Fruit fly (Drosophila melanogaster) whole organism, embryonic: ENCODE results near the gene CG44437.

Source experiments
- Adf1 ChIP-seq: fragments of 200-800 bp; sonication (Bioruptor generic); IDR thresholded peaks from 2 replicates; pipeline ENCODE4 v1.3.6; 2022; ENCODE audit warnings: missing biosample characterization, missing genetic modification characterization
- Atf6 ChIP-seq: fragments of 200-800 bp; sonication (Bioruptor generic); IDR thresholded peaks from 2 replicates; pipeline ENCODE4 v1.3.6; 2022; ENCODE audit warnings: missing biosample characterization, missing genetic modification characterization
- BEAF-32 ChIP-seq: fragments of 200-800 bp; sonication (Bioruptor generic); optimal IDR thresholded peaks from 3 replicates; lab custom pipeline; 2017; ENCODE audit warnings: missing biosample characterization, missing genetic modification characterization, mild to moderate bottlenecking, moderate library complexity, missing genetic modification reagents
- Bgb ChIP-seq: fragments of 200-800 bp; sonication (Bioruptor generic); IDR thresholded peaks from 2 replicates; pipeline ENCODE4 v1.3.6; 2022; ENCODE audit warnings: missing biosample characterization, missing genetic modification characterization; ENCODE audit not compliant: partially characterized antibody
- CG11247 ChIP-seq: fragments of 200-800 bp; sonication (Bioruptor generic); IDR thresholded peaks from 2 replicates; pipeline ENCODE4 v1.3.6; 2022; ENCODE audit warnings: missing biosample characterization, missing genetic modification characterization
- CG11696 ChIP-seq: fragments of 200-800 bp; sonication (Bioruptor generic); IDR thresholded peaks from 2 replicates; pipeline ENCODE4 v1.3.6; 2022; ENCODE audit warnings: missing biosample characterization, missing genetic modification characterization
- CG13287 ChIP-seq: fragments of 200-800 bp; sonication (Bioruptor generic); IDR thresholded peaks from 2 replicates; pipeline ENCODE4 v1.3.6; 2022; ENCODE audit warnings: missing biosample characterization, missing genetic modification characterization; ENCODE audit not compliant: partially characterized antibody
- CG15479 ChIP-seq: fragments of 200-800 bp; sonication (Bioruptor generic); optimal IDR thresholded peaks from 3 replicates; lab custom pipeline; 2019; ENCODE audit warnings: missing biosample characterization, mild to moderate bottlenecking, missing genetic modification characterization, moderate library complexity
- CG15696 ChIP-seq: fragments of 200-800 bp; sonication (Bioruptor generic); optimal IDR thresholded peaks from 2 replicates; lab custom pipeline; 2019; ENCODE audit warnings: missing biosample characterization, mild to moderate bottlenecking, missing genetic modification characterization, moderate library complexity
- CG16779 ChIP-seq: fragments of 200-800 bp; sonication (Bioruptor generic); IDR thresholded peaks from 2 replicates; pipeline ENCODE4 v1.3.6; 2022; ENCODE audit warnings: missing biosample characterization, missing genetic modification characterization
- CG17802 ChIP-seq: fragments of 200-800 bp; sonication (Bioruptor generic); optimal IDR thresholded peaks from 2 replicates; lab custom pipeline; 2018; ENCODE audit warnings: missing biosample characterization, mild to moderate bottlenecking, missing genetic modification characterization, moderate library complexity
- CG3163 ChIP-seq: fragments of 200-800 bp; sonication (Bioruptor generic); optimal IDR thresholded peaks from 3 replicates; lab custom pipeline; 2016; ENCODE audit warnings: missing biosample characterization, missing genetic modification characterization
- CG32767 ChIP-seq: fragments of 200-800 bp; sonication (Bioruptor generic); IDR thresholded peaks from 2 replicates; pipeline ENCODE4 v1.3.6; 2022; ENCODE audit warnings: missing biosample characterization, missing genetic modification characterization
- CG33557 ChIP-seq: fragments of 200-800 bp; sonication (Bioruptor generic); optimal IDR thresholded peaks from 2 replicates; lab custom pipeline; 2019; ENCODE audit warnings: missing biosample characterization, mild to moderate bottlenecking, missing genetic modification characterization, moderate library complexity
- CG4854 ChIP-seq: fragments of 200-800 bp; sonication (Bioruptor generic); optimal IDR thresholded peaks from 2 replicates; lab custom pipeline; 2016; ENCODE audit warnings: missing biosample characterization, missing genetic modification characterization, inconsistent platforms
- CG6765 ChIP-seq: fragments of 200-800 bp; sonication (Bioruptor generic); optimal IDR thresholded peaks from 3 replicates; lab custom pipeline; 2017; ENCODE audit warnings: missing biosample characterization, mild to moderate bottlenecking, missing genetic modification characterization
- CG8290 ChIP-seq, 3 experiments: fragments of 200-800 bp; sonication (Bioruptor generic); optimal IDR thresholded peaks; 2 replicates each; lab custom pipeline; 2016 to 2019; ENCODE audit warnings: missing biosample characterization in 3 of 3, missing genetic modification characterization in 3 of 3, mild to moderate bottlenecking in 2 of 3, moderate library complexity in 1 of 3
- D19B ChIP-seq: fragments of 200-800 bp; sonication (Bioruptor generic); optimal IDR thresholded peaks from 2 replicates; lab custom pipeline; 2017; ENCODE audit warnings: missing biosample characterization, mild to moderate bottlenecking, missing genetic modification characterization
- Deaf1 ChIP-seq: fragments of 200-800 bp; optimal IDR thresholded peaks from 3 replicates; lab custom pipeline; 2019; ENCODE audit warnings: missing biosample characterization, mild to moderate bottlenecking, missing genetic modification characterization, moderate library complexity
- Dfd ChIP-seq, 2 experiments: fragments of >200 bp; optimal IDR thresholded peaks; 2 replicates each; lab custom pipeline; 2017; ENCODE audit warnings: missing biosample characterization in 2 of 2, missing genetic modification characterization in 2 of 2
- Dp ChIP-seq: fragments of 200-800 bp; sonication (Bioruptor generic); optimal IDR thresholded peaks from 2 replicates; lab custom pipeline; 2018; ENCODE audit warnings: missing biosample characterization, mild to moderate bottlenecking, missing genetic modification characterization, moderate library complexity
- Dref ChIP-seq: fragments of 200-800 bp; sonication (Bioruptor generic); IDR thresholded peaks from 2 replicates; pipeline ENCODE4 v1.3.6; 2022; ENCODE audit warnings: missing biosample characterization, missing genetic modification characterization
- E2f1 ChIP-seq: fragments of 200-800 bp; sonication (Bioruptor generic); IDR thresholded peaks from 2 replicates; pipeline ENCODE4 v1.3.6; 2022; ENCODE audit warnings: missing biosample characterization, missing genetic modification characterization
- Gsc ChIP-seq: fragments of 200-800 bp; sonication (Bioruptor generic); IDR thresholded peaks from 2 replicates; pipeline ENCODE4 v1.3.6; 2022; ENCODE audit warnings: missing biosample characterization, missing genetic modification characterization
- Hmr ChIP-seq: fragments of 200-800 bp; sonication (Bioruptor generic); optimal IDR thresholded peaks from 3 replicates; lab custom pipeline; 2017; ENCODE audit warnings: mild to moderate bottlenecking, missing biosample characterization, missing genetic modification reagents, missing genetic modification characterization
- Hmx ChIP-seq: fragments of 200-800 bp; sonication (Bioruptor generic); optimal IDR thresholded peaks from 2 replicates; lab custom pipeline; 2016; ENCODE audit warnings: missing biosample characterization, missing genetic modification characterization
- MBD-R2 ChIP-seq: fragments of 200-800 bp; sonication (Bioruptor generic); IDR thresholded peaks from 2 replicates; pipeline ENCODE4 v1.3.6; 2022; ENCODE audit warnings: missing biosample characterization, missing genetic modification characterization
- Mad ChIP-seq: fragments of 200-800 bp; sonication (Bioruptor generic); optimal IDR thresholded peaks from 2 replicates; lab custom pipeline; 2016; ENCODE audit warnings: missing biosample characterization, missing genetic modification characterization
- Neu2 ChIP-seq: fragments of 200-800 bp; sonication (Bioruptor generic); optimal IDR thresholded peaks from 3 replicates; lab custom pipeline; 2016; ENCODE audit warnings: missing biosample characterization, missing genetic modification characterization, borderline replicate concordance
- Oli ChIP-seq: fragments of 200-800 bp; sonication (Bioruptor generic); optimal IDR thresholded peaks from 2 replicates; lab custom pipeline; 2018; ENCODE audit warnings: missing biosample characterization, mild to moderate bottlenecking, missing genetic modification characterization, moderate library complexity
- Opbp ChIP-seq: fragments of 200-800 bp; sonication (Bioruptor generic); IDR thresholded peaks from 3 replicates; pipeline ENCODE4 v1.3.6; 2022; ENCODE audit warnings: missing biosample characterization, missing genetic modification characterization; ENCODE audit not compliant: partially characterized antibody
- Ravus ChIP-seq: fragments of 200-800 bp; sonication (Bioruptor generic); IDR thresholded peaks from 2 replicates; pipeline ENCODE4 v1.3.6; 2022; ENCODE audit warnings: missing biosample characterization, missing genetic modification characterization
- Side ChIP-seq: fragments of 200-800 bp; sonication (Bioruptor generic); optimal IDR thresholded peaks from 2 replicates; lab custom pipeline; 2016; ENCODE audit warnings: missing biosample characterization, missing genetic modification characterization
- Sry-δ ChIP-seq: fragments of 200-800 bp; sonication (Bioruptor generic); optimal IDR thresholded peaks from 2 replicates; lab custom pipeline; 2016; ENCODE audit warnings: missing biosample characterization, missing genetic modification characterization
- Tbp ChIP-seq: fragments of >200 bp; optimal IDR thresholded peaks from 2 replicates; lab custom pipeline; 2018; ENCODE audit warnings: missing biosample characterization, missing genetic modification characterization
- Xbp1 ChIP-seq: fragments of 200-800 bp; sonication (Bioruptor generic); optimal IDR thresholded peaks from 3 replicates; lab custom pipeline; 2016; ENCODE audit warnings: missing biosample characterization, mild to moderate bottlenecking, missing genetic modification characterization
- bbx ChIP-seq: fragments of 200-800 bp; sonication (Bioruptor generic); IDR thresholded peaks from 2 replicates; pipeline ENCODE4 v1.3.6; 2022; ENCODE audit warnings: missing biosample characterization, missing genetic modification characterization; ENCODE audit not compliant: partially characterized antibody
- croc ChIP-seq: fragments of 200-800 bp; sonication (Bioruptor generic); conservative IDR thresholded peaks from 3 replicates; pipeline ENCODE4 v1.3.6; 2022; ENCODE audit warnings: missing biosample characterization, missing genetic modification characterization
- fu2 ChIP-seq: fragments of 200-800 bp; sonication (Bioruptor generic); optimal IDR thresholded peaks from 2 replicates; lab custom pipeline; 2016; ENCODE audit warnings: missing biosample characterization, missing genetic modification characterization
- h ChIP-seq: fragments of >200 bp; optimal IDR thresholded peaks from 2 replicates; lab custom pipeline; 2017
- hbn ChIP-seq: fragments of 200-800 bp; sonication (Bioruptor generic); IDR thresholded peaks from 2 replicates; pipeline ENCODE4 v1.3.6; 2022; ENCODE audit warnings: missing biosample characterization, missing genetic modification characterization; ENCODE audit not compliant: partially characterized antibody
- jigr1 ChIP-seq: fragments of 200-800 bp; sonication (Bioruptor generic); IDR thresholded peaks from 3 replicates; pipeline ENCODE4 v1.3.6; 2022; ENCODE audit warnings: missing biosample characterization, missing genetic modification characterization
- jumu ChIP-seq: fragments of 200-800 bp; sonication (Bioruptor generic); optimal IDR thresholded peaks from 3 replicates; lab custom pipeline; 2016; ENCODE audit warnings: missing biosample characterization, missing genetic modification characterization
- lmd ChIP-seq: fragments of 200-800 bp; sonication (Bioruptor generic); IDR thresholded peaks from 2 replicates; pipeline ENCODE4 v1.3.6; 2022; ENCODE audit warnings: missing biosample characterization, missing genetic modification characterization
- mld ChIP-seq: fragments of 200-800 bp; sonication (Bioruptor generic); IDR thresholded peaks from 3 replicates; pipeline ENCODE4 v1.3.6; 2022; ENCODE audit warnings: missing biosample characterization, missing genetic modification characterization; ENCODE audit not compliant: partially characterized antibody
- nmo ChIP-seq: fragments of 200-800 bp; sonication (Bioruptor generic); optimal IDR thresholded peaks from 2 replicates; lab custom pipeline; 2018; ENCODE audit warnings: missing biosample characterization, mild to moderate bottlenecking, missing genetic modification characterization, moderate library complexity
- nom ChIP-seq: fragments of 200-800 bp; sonication (Bioruptor generic); optimal IDR thresholded peaks from 2 replicates; lab custom pipeline; 2017; ENCODE audit warnings: missing biosample characterization, missing genetic modification characterization, mild to moderate bottlenecking, moderate library complexity, missing genetic modification reagents
- phol ChIP-seq: fragments of 200-800 bp; sonication (Bioruptor generic); optimal IDR thresholded peaks from 3 replicates; lab custom pipeline; 2018; ENCODE audit warnings: missing biosample characterization, mild to moderate bottlenecking, missing genetic modification characterization, moderate library complexity
- sc ChIP-seq, 3 experiments: fragments of >200 bp in 2 of 3; fragments of 200-800 bp in 1 of 3; sonication (Bioruptor generic) in 1 of 3; optimal IDR thresholded peaks; 2 replicates in 2 of 3; 3 replicates in 1 of 3; lab custom pipeline; 2017; ENCODE audit warnings: mild to moderate bottlenecking in 1 of 3, missing biosample characterization in 1 of 3, missing genetic modification characterization in 1 of 3, missing genetic modification reagents in 1 of 3
- sim ChIP-seq: fragments of 200-800 bp; sonication (Bioruptor generic); IDR thresholded peaks from 2 replicates; pipeline ENCODE4 v1.3.6; 2022; ENCODE audit warnings: missing biosample characterization, missing genetic modification characterization
- twi ChIP-seq: fragments of 200-800 bp; optimal IDR thresholded peaks from 2 replicates; lab custom pipeline; 2019; ENCODE audit warnings: missing biosample characterization, mild to moderate bottlenecking, missing genetic modification characterization, moderate library complexity

The CG44437 gene

dm6 chrX:13212138-13212481, 10.0 kb upstream of the CG44437 start, which contains the start of gene REG (continued):
- TF ChIP-seq sc (optimal IDR thresholded peaks at IDR 0.05; lab: Kevin White, UChicago) (no peak), sc (GFP tag; optimal IDR thresholded peaks at IDR 0.05; lab: Kevin White, UChicago) (no peak), Gsc (GFP tag; lab: Robert Waterston, UW) (no peak), Sry-δ (GFP tag; lab: Kevin White, UChicago) (peak; percentile 58), CG11247 (GFP tag; lab: Robert Waterston, UW) (no peak), CG32767 (GFP tag; lab: Robert Waterston, UW) (no peak), Tbp (GFP tag; lab: Kevin White, UChicago) (no peak), phol (tag; lab: Kevin White, UChicago) (no peak), nom (GFP tag; lab: Kevin White, UChicago) (no peak), CG6765 (GFP tag; lab: Kevin White, UChicago) (no peak), Adf1 (GFP tag; lab: Robert Waterston, UW) (no peak), Hmr (GFP tag; lab: Kevin White, UChicago) (no peak), CG33557 (GFP tag; lab: Kevin White, UChicago) (no peak), Ravus (GFP tag; lab: Robert Waterston, UW) (no peak), CG17802 (no peak), hbn (GFP tag; lab: Robert Waterston, UW) (peak; percentile 48; the same call in 1 of the 2 replicates), CG13287 (GFP tag; lab: Robert Waterston, UW) (no peak), Mad (GFP tag; lab: Kevin White, UChicago) (no peak), twi (tag; lab: Kevin White, UChicago) (no peak), Bgb (peak; percentile 39), fu2 (GFP tag; lab: Kevin White, UChicago) (no peak), MBD-R2 (GFP tag; lab: Robert Waterston, UW) (peak; percentile 49; the same call in 1 of the 2 replicates), Oli (tag; lab: Kevin White, UChicago) (no peak), sim (no peak), Dref (GFP tag; lab: Robert Waterston, UW) (peak; percentile 62), Dfd (GFP tag; optimal IDR thresholded peaks at IDR 0.05; lab: Kevin White, UChicago) (no peak), Atf6 (GFP tag; lab: Robert Waterston, UW) (no peak), Deaf1 (no peak), D19B (GFP tag; lab: Kevin White, UChicago) (no peak), CG15479 (GFP tag; lab: Kevin White, UChicago) (no peak), Side (no peak), jumu (GFP tag; lab: Kevin White, UChicago) (no peak), jigr1 (GFP tag; lab: Robert Waterston, UW) (no peak), lmd (GFP tag; lab: Robert Waterston, UW) (no peak), CG8290 (GFP tag; optimal IDR thresholded peaks at IDR 0.05; lab: Kevin White, UChicago) (no peak), CG8290 (tag; optimal IDR thresholded peaks at IDR 0.05; lab: Kevin White, UChicago) (no peak), h (lab: Kevin White, UChicago) (no peak), CG4854 (GFP tag; lab: Kevin White, UChicago) (no peak), CG16779 (GFP tag; lab: Robert Waterston, UW) (no peak), BEAF-32 (GFP tag; lab: Kevin White, UChicago) (peak; percentile 23), Dp (peak; percentile 34), mld (0 out of 3 replicates have a peak, but pooled peaks have one; percentile 46), croc (GFP tag; lab: Robert Waterston, UW) (no peak), bbx (GFP tag; lab: Robert Waterston, UW) (peak; percentile 14; the same call in 1 of the 2 replicates), E2f1 (GFP tag; lab: Robert Waterston, UW) (no peak), CG3163 (GFP tag; lab: Kevin White, UChicago) (no peak), Neu2 (GFP tag; lab: Kevin White, UChicago) (no peak), CG11696 (GFP tag; lab: Robert Waterston, UW) (no peak), Xbp1 (no peak), CG15696 (tag; lab: Kevin White, UChicago) (no peak), nmo (GFP tag; lab: Kevin White, UChicago) (no peak), Opbp (GFP tag; lab: Robert Waterston, UW) (peak; percentile 39; the same call in 1 of the 3 replicates), Hmx (no peak)
